Worm (Caenorhabditis elegans) whole organism, midembryonic: ENCODE data around the gene C34F11.1.

Source experiments
- T22C8.4 ChIP-seq: fragments of 200-800 bp; sonication (Bioruptor generic); IDR thresholded peaks from 2 replicates; pipeline ENCODE4 v1.3.6; 2022; ENCODE audit warnings: missing genetic modification characterization, missing compliant biosample characterization
- cog-1 ChIP-seq: sonication (generic microtip); optimal IDR thresholded peaks from 2 replicates; lab custom pipeline; 2016; ENCODE audit warnings: missing genetic modification characterization, missing compliant biosample characterization
- flt-1 ChIP-seq: fragments of 200-800 bp; sonication (Bioruptor generic); IDR thresholded peaks from 2 replicates; pipeline ENCODE4 v1.3.6; 2022; ENCODE audit warnings: missing genetic modification characterization, missing compliant biosample characterization
- klf-2 ChIP-seq: fragments of 200-800 bp; sonication (Bioruptor generic); conservative IDR thresholded peaks from 2 replicates; pipeline ENCODE4 v1.3.6; 2022; ENCODE audit warnings: missing genetic modification reagents, missing genetic modification characterization, missing compliant biosample characterization
- med-1 ChIP-seq: sonication (generic microtip); optimal IDR thresholded peaks from 2 replicates; lab custom pipeline; 2017; ENCODE audit warnings: missing genetic modification characterization, mild to moderate bottlenecking, missing compliant biosample characterization, antibody characterized with exemption, missing genetic modification reagents; ENCODE audit not compliant: insufficient read depth
- ref-1 ChIP-seq: fragments of 200-800 bp; sonication (Bioruptor generic); conservative IDR thresholded peaks from 2 replicates; pipeline ENCODE4 v1.3.6; 2022; ENCODE audit warnings: missing genetic modification reagents, missing genetic modification characterization, missing compliant biosample characterization
- tab-1 ChIP-seq: fragments of 200-800 bp; sonication (Bioruptor generic); IDR thresholded peaks from 2 replicates; pipeline ENCODE4 v1.3.6; 2022; ENCODE audit warnings: missing genetic modification characterization, missing compliant biosample characterization
- ztf-23 ChIP-seq: fragments of 200-800 bp; sonication (Bioruptor generic); IDR thresholded peaks from 2 replicates; pipeline ENCODE4 v1.3.6; 2022; ENCODE audit warnings: missing genetic modification reagents, missing genetic modification characterization, missing compliant biosample characterization
- ztf-29 ChIP-seq: fragments of 200-800 bp; sonication (Bioruptor generic); IDR thresholded peaks from 2 replicates; pipeline ENCODE4 v1.3.6; 2022; ENCODE audit warnings: missing genetic modification reagents, missing genetic modification characterization, missing compliant biosample characterization

The C34F11.1 gene

ce11 chrII:5212675-5213074 is at the start of gene C34F11.1:
Gene C34F11.1 (plus strand): TSS chrII:5212975.
- no peak for TF ChIP-seq ztf-29 (GFP tag; lab: Robert Waterston, UW)
- TF ChIP-seq med-1 (GFP tag; lab: Kevin White, UChicago), result no peak
- no peak for TF ChIP-seq ztf-23 (GFP tag; lab: Robert Waterston, UW)
- no peak for TF ChIP-seq T22C8.4 (GFP tag; lab: Robert Waterston, UW)
- TF ChIP-seq ref-1, result no peak

ce11 chrII:5163283-5163682 is 49.5 kb upstream of the C34F11.1 start, which contains the start of gene srb-5:
Gene srb-5 (minus strand): TSS chrII:5163383.
- TF ChIP-seq klf-2 (GFP tag; lab: Robert Waterston, UW) (no peak), ref-1 (no peak), tab-1 (GFP tag; lab: Robert Waterston, UW) (no peak), cog-1 (tag; lab: Kevin White, UChicago) (no peak), flt-1 (GFP tag; lab: Robert Waterston, UW) (no peak), med-1 (GFP tag; lab: Kevin White, UChicago) (no peak)

ce11 chrII:5166738-5167137 is 46.0 kb upstream of the C34F11.1 start, which contains the start of gene srb-3:
Gene srb-3 (minus strand): TSS chrII:5166838.
- TF ChIP-seq tab-1 (GFP tag; lab: Robert Waterston, UW), result no peak
- no peak for TF ChIP-seq T22C8.4 (GFP tag; lab: Robert Waterston, UW)

- TF ChIP-seq cog-1 (tag; lab: Kevin White, UChicago) (no peak), ztf-23 (GFP tag; lab: Robert Waterston, UW) (no peak), ztf-29 (GFP tag; lab: Robert Waterston, UW) (no peak), med-1 (GFP tag; lab: Kevin White, UChicago) (no peak), T22C8.4 (GFP tag; lab: Robert Waterston, UW) (no peak), flt-1 (GFP tag; lab: Robert Waterston, UW) (no peak), klf-2 (GFP tag; lab: Robert Waterston, UW) (no peak), tab-1 (GFP tag; lab: Robert Waterston, UW) (no peak), ref-1 (no peak)
These were observed 41.8 kb upstream of the C34F11.1 start, which contains the start of gene srb-1 for ce11 chrII:5170932-5171331. Gene srb-1 (minus strand): TSS chrII:5171032.

ce11 chrII:5171610-5172009 is 41.2 kb upstream of the C34F11.1 start, which contains the start of gene C27D6.15:
Gene C27D6.15 (plus strand): TSS chrII:5171910.
- TF ChIP-seq klf-2 (GFP tag; lab: Robert Waterston, UW), result no peak
- TF ChIP-seq cog-1 (tag; lab: Kevin White, UChicago), result no peak
- no peak for TF ChIP-seq ztf-23 (GFP tag; lab: Robert Waterston, UW)
- TF ChIP-seq T22C8.4 (GFP tag; lab: Robert Waterston, UW), result no peak

ce11 chrII:5172451-5172850 is 40.3 kb upstream of the C34F11.1 start, which contains the start of gene C27D6.1:
Gene C27D6.1 (plus strand): TSS chrII:5172751.
- no peak for TF ChIP-seq flt-1 (GFP tag; lab: Robert Waterston, UW)
- TF ChIP-seq ztf-29 (GFP tag; lab: Robert Waterston, UW), result no peak
- TF ChIP-seq tab-1 (GFP tag; lab: Robert Waterston, UW), result no peak
- no peak for TF ChIP-seq klf-2 (GFP tag; lab: Robert Waterston, UW)
- TF ChIP-seq T22C8.4 (GFP tag; lab: Robert Waterston, UW), result no peak
- no peak for TF ChIP-seq ztf-23 (GFP tag; lab: Robert Waterston, UW)
- TF ChIP-seq med-1 (GFP tag; lab: Kevin White, UChicago), result no peak
- TF ChIP-seq ref-1, result no peak
- TF ChIP-seq cog-1 (tag; lab: Kevin White, UChicago), result no peak

ce11 chrII:5174370-5174769 is 38.4 kb upstream of the C34F11.1 start, which contains the start of gene C27D6.3:
Gene C27D6.3 (minus strand): TSS chrII:5174470.
- TF ChIP-seq med-1 (GFP tag; lab: Kevin White, UChicago) (no peak), klf-2 (GFP tag; lab: Robert Waterston, UW) (no peak), ztf-29 (GFP tag; lab: Robert Waterston, UW) (no peak), flt-1 (GFP tag; lab: Robert Waterston, UW) (no peak), cog-1 (tag; lab: Kevin White, UChicago) (no peak), ref-1 (no peak), T22C8.4 (GFP tag; lab: Robert Waterston, UW) (no peak), tab-1 (GFP tag; lab: Robert Waterston, UW) (no peak), ztf-23 (GFP tag; lab: Robert Waterston, UW) (no peak)

- TF ChIP-seq ztf-23 (GFP tag; lab: Robert Waterston, UW) (no peak), ztf-29 (GFP tag; lab: Robert Waterston, UW) (no peak), T22C8.4 (GFP tag; lab: Robert Waterston, UW) (no peak), flt-1 (GFP tag; lab: Robert Waterston, UW) (no peak)
These were observed 35.8 kb upstream of the C34F11.1 start for ce11 chrII:5176934-5177333.

- TF ChIP-seq med-1 (GFP tag; lab: Kevin White, UChicago) (no peak), klf-2 (GFP tag; lab: Robert Waterston, UW) (no peak), flt-1 (GFP tag; lab: Robert Waterston, UW) (no peak), tab-1 (GFP tag; lab: Robert Waterston, UW) (no peak), ztf-29 (GFP tag; lab: Robert Waterston, UW) (no peak), ztf-23 (GFP tag; lab: Robert Waterston, UW) (no peak), T22C8.4 (GFP tag; lab: Robert Waterston, UW) (no peak), ref-1 (no peak), cog-1 (tag; lab: Kevin White, UChicago) (no peak)
These were observed 34.9 kb upstream of the C34F11.1 start, which contains the start of gene C27D6.12 for ce11 chrII:5177902-5178301. Gene C27D6.12 (minus strand): TSS chrII:5178002.

- TF ChIP-seq T22C8.4 (GFP tag; lab: Robert Waterston, UW) (no peak), ref-1 (no peak), klf-2 (GFP tag; lab: Robert Waterston, UW) (no peak), flt-1 (GFP tag; lab: Robert Waterston, UW) (no peak), ztf-29 (GFP tag; lab: Robert Waterston, UW) (no peak), tab-1 (GFP tag; lab: Robert Waterston, UW) (no peak), med-1 (GFP tag; lab: Kevin White, UChicago) (no peak), cog-1 (tag; lab: Kevin White, UChicago) (no peak), ztf-23 (GFP tag; lab: Robert Waterston, UW) (no peak)
These were observed 34.2 kb upstream of the C34F11.1 start for ce11 chrII:5178609-5179008.
